Worm (Caenorhabditis elegans): ENCODE data around the gene txt-11.
"Not testable (repeated sequence)": the region's sequence is repeated elsewhere in the genome, so short reads cannot be mapped to it uniquely, and the experiment has no call there.

txt-11 gene

DNA sequence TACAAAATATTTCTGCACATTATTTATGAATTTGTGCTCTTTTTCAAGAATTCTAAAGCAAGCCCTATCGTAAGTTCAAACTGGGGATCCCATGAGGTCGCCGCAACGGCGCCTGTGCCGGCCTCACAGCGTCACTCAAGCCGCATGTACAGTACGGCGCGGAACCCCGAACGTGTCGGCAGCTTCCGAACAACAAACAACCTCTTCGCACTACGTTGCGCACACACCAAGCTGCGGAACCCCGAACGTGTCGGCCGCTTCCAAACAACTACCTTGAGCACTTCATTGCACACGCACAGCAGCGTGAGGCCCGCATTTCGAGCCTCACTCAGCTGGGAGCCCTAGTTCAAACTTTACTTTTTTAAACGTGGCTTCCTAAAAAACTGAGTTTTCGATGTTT, 19.0 kb upstream of the txt-11 start:
- TF ChIP-seq ceh-16 (tag; optimal IDR thresholded peaks at IDR 0.05) (no peak), nhr-237 (tag; optimal IDR thresholded peaks at IDR 0.05) (no peak), sma-3 (GFP tag; optimal IDR thresholded peaks at IDR 0.05) (no peak), gmeb-1 (tag; optimal IDR thresholded peaks at IDR 0.05) (no peak), blmp-1 (tag; optimal IDR thresholded peaks at IDR 0.05; ENCODE audit: insufficient read depth) (no peak), sma-9 (GFP tag; optimal IDR thresholded peaks at IDR 0.05) (no peak), sma-9 (tag; optimal IDR thresholded peaks at IDR 0.05) (no peak), sem-4 (tag; optimal IDR thresholded peaks at IDR 0.05) (no peak), lin-39 (tag; optimal IDR thresholded peaks at IDR 0.05) (no peak), ztf-4 (tag; optimal IDR thresholded peaks at IDR 0.05) (no peak), mbf-1 (tag; optimal IDR thresholded peaks at IDR 0.05) (no peak), nhr-25 (tag; optimal IDR thresholded peaks at IDR 0.05) (no peak), ztf-1 (GFP tag; conservative IDR thresholded peaks at IDR 0.05) (no peak), aly-2 (tag; optimal IDR thresholded peaks at IDR 0.05) (no peak), unc-39 (tag; optimal IDR thresholded peaks at IDR 0.05) (no peak), nhr-21 (tag; optimal IDR thresholded peaks at IDR 0.05) (no peak), lsy-2 (tag; optimal IDR thresholded peaks at IDR 0.05) (no peak), crh-2 (tag; optimal IDR thresholded peaks at IDR 0.05) (no peak), Y55F3AM.14 (GFP tag; optimal IDR thresholded peaks at IDR 0.05) (no peak), ztf-11 (tag; optimal IDR thresholded peaks at IDR 0.05) (no peak)

DNA sequence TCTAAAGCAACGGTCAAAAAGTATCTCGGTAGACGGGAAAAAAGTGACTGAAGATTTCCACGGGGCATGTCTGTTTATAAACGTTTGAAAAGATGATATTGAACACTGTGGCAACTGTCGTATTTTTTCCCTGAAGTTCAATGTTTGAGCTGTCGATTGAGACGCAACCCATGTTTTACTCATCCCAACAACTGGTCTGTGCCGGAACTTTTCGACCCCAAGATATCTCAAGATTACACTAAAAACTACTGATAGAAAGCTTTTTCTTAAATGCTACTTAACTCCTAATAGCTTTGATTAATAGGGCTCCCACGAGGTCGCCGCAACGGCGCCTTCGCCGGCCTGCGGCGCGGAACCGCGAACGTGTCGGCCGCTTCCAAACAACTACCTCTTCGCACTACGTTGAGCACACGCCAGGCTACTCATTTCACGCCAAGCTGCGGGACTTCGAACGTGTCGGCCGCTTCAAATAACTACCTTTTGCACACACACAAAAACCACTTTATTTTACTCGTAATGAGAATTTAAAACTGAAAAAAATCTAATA, 18.3 kb upstream of the txt-11 start, which contains the start of gene T20D4.15:
TSS of gene T20D4.15 (minus strand) at position 51 of the 547 bp plus-strand sequence.
- no peak for TF ChIP-seq lin-11 (tag; optimal IDR thresholded peaks at IDR 0.05)
- no peak for TF ChIP-seq R02D3.7 (tag; optimal IDR thresholded peaks at IDR 0.05)
- TF ChIP-seq mbf-1 (tag; optimal IDR thresholded peaks at IDR 0.05) = no peak
- no peak for TF ChIP-seq nhr-129 (tag; optimal IDR thresholded peaks at IDR 0.05)
- peak; percentile 66 for TF ChIP-seq sma-9 (GFP tag; optimal IDR thresholded peaks at IDR 0.05)
- no peak for TF ChIP-seq sma-9 (tag; optimal IDR thresholded peaks at IDR 0.05)

DNA sequence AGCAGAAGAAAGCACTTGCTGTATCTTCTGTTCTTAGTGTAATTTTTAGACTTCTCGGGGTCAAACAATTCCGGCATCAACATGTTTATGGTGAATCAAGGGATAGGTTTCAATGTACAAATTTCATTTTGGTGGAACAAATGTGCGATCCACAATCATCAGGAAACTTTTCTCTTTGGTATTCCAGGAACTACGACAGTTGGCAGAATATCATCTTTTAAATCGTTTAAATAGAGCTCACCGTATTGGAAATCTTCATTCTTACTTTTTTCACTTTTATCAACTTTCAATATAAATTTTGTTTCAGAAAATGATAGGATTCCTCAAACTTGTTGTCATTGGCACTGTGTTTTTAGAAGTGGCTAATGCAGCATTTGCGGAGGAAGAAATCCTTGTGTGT, 16.3 kb upstream of the txt-11 start, which contains the start of gene T20D4.12:
TSS of gene T20D4.12 (plus strand) at position 301 of the 400 bp plus-strand sequence.
- TF ChIP-seq peb-1, lin-11, R02D3.7 (tag; optimal IDR thresholded peaks at IDR 0.05): not testable (repeated sequence)

DNA sequence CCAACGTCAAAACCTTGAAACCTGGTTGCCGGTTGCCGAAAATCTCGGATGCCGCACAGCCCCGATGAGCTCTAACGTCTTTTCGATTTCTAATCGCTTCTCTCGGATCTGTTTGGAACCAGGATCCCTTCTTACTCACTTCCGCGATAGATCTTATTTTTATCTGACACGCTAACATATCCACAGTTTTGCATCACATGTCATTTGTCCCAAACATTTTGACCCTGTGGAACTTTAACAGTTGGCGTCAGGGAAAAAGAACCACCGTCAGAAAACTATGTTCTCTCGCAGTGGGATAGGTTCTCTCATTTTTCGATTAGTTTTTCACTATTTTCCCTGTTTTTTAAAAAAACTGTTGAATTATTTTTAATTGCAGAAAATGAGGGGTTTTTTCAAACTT, 14.8 kb upstream of the txt-11 start, which contains the start of gene T20D4.11:
TSS of gene T20D4.11 (plus strand) at position 377 of the 400 bp plus-strand sequence.
- peak; percentile 0 for TF ChIP-seq C34F6.9 (tag; optimal IDR thresholded peaks at IDR 0.05)
- no peak for TF ChIP-seq peb-1 (tag; optimal IDR thresholded peaks at IDR 0.05)
- TF ChIP-seq sma-9 (GFP tag; optimal IDR thresholded peaks at IDR 0.05) = peak; percentile 77
- no peak for TF ChIP-seq sma-9 (tag; optimal IDR thresholded peaks at IDR 0.05)
- no peak for TF ChIP-seq alr-1 (tag; optimal IDR thresholded peaks at IDR 0.05)
- TF ChIP-seq egl-27 (tag; optimal IDR thresholded peaks at IDR 0.05) = no peak
- TF ChIP-seq lsy-2 (tag; optimal IDR thresholded peaks at IDR 0.05) = peak in 1 of 2 experiments; percentile 32

DNA sequence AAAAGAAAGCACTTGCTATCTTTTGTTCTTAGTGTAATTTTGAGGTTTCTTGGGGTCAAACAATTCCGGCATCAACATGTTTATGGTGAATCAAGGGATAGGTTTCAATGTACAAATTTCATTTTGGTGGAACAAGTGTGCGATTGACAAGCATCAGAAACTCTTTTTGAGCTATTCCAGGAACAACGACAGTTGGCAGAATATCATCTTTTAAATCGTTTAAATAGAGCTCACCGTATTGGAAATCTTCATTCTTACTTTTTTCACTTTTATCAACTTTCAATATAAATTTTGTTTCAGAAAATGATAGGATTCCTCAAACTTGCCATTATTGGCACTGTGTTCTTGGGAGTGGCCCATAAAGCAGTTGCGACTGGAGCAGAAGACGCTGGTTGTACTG, 13.2 kb upstream of the txt-11 start, which contains the start of gene T20D4.10:
TSS of gene T20D4.10 (plus strand) at position 301 of the 400 bp plus-strand sequence.
- not testable (repeated sequence) for TF ChIP-seq peb-1 (tag; optimal IDR thresholded peaks at IDR 0.05); lsy-2 (tag; optimal IDR thresholded peaks at IDR 0.05); Y55F3AM.14 (GFP tag; optimal IDR thresholded peaks at IDR 0.05)

DNA sequence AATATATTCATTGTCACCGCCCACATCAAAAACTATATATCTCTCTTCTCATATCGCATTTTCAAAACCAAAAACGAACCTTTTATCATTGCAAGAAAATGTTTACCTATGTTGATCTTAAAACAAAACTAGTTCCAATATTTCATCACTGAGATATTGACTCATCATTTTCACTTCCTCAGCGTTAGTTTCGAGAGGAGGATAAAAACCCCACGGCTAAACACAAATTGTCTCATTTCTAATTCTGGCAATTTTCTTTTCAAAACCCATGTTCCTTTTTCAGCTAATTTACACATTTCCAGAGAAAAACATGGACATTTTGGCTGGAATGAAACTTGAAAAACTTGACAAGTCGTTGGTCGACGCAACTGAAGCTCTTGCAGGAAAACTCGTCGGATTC, 4.5 kb upstream of the txt-11 start, which contains the start of gene T20D4.7:
TSS of gene T20D4.7 (plus strand) at position 301 of the 400 bp plus-strand sequence.
- TF ChIP-seq nhr-25 (tag; optimal IDR thresholded peaks at IDR 0.05) = no peak
- no peak for TF ChIP-seq blmp-1 (tag; optimal IDR thresholded peaks at IDR 0.05; ENCODE audit: insufficient read depth)
- no peak for TF ChIP-seq F13H6.1 (tag; optimal IDR thresholded peaks at IDR 0.05)
- no peak for TF ChIP-seq ztf-11 (tag; optimal IDR thresholded peaks at IDR 0.05)
- no peak for TF ChIP-seq C34F6.9 (tag; optimal IDR thresholded peaks at IDR 0.05)
- TF ChIP-seq mab-5 (tag; optimal IDR thresholded peaks at IDR 0.05) = no peak
- TF ChIP-seq dmd-4 (tag; optimal IDR thresholded peaks at IDR 0.05) = no peak
- TF ChIP-seq fos-1 (tag; optimal IDR thresholded peaks at IDR 0.05) = no peak
- no peak for TF ChIP-seq gmeb-1 (tag; optimal IDR thresholded peaks at IDR 0.05)
- TF ChIP-seq nhr-21 (tag; optimal IDR thresholded peaks at IDR 0.05) = no peak
- TF ChIP-seq skn-1 (tag; optimal IDR thresholded peaks at IDR 0.05) = no peak
- no peak for TF ChIP-seq unc-62 (GFP tag; optimal IDR thresholded peaks at IDR 0.05)
- TF ChIP-seq elt-3 (tag; optimal IDR thresholded peaks at IDR 0.05) = no peak
- TF ChIP-seq alr-1 (tag; optimal IDR thresholded peaks at IDR 0.05) = no peak
- TF ChIP-seq lin-13 (GFP tag; optimal IDR thresholded peaks at IDR 0.05) = no peak
- TF ChIP-seq ZK546.5 (tag; optimal IDR thresholded peaks at IDR 0.05) = no peak

Data from whole organism, L2 larva.